Worm (Caenorhabditis elegans) whole organism, young adult: ENCODE results near the gene fbxa-74.

Experiments used
- B0019.2 ChIP-seq: fragments of 200-800 bp; sonication (Bioruptor generic); conservative IDR thresholded peaks from 2 replicates; pipeline ENCODE4 v1.3.6; 2022; ENCODE audit warnings: missing genetic modification reagents, missing genetic modification characterization, missing compliant biosample characterization
- B0261.1 ChIP-seq: sonication (generic microtip); optimal IDR thresholded peaks from 2 replicates; lab custom pipeline; 2016; ENCODE audit warnings: mild to moderate bottlenecking, missing genetic modification characterization, moderate library complexity, missing compliant biosample characterization
- B0336.3 ChIP-seq: fragments of 200-800 bp; sonication (Bioruptor generic); IDR thresholded peaks from 2 replicates; pipeline ENCODE4 v1.3.6; 2022; ENCODE audit warnings: missing genetic modification characterization, missing compliant biosample characterization
- F22D6.2 ChIP-seq: sonication (generic microtip); optimal IDR thresholded peaks from 2 replicates; lab custom pipeline; 2016; ENCODE audit warnings: mild to moderate bottlenecking, missing genetic modification characterization, missing compliant biosample characterization
- F23B12.7 ChIP-seq: sonication (generic microtip); optimal IDR thresholded peaks from 2 replicates; lab custom pipeline; 2017; ENCODE audit warnings: missing genetic modification characterization, mild to moderate bottlenecking, missing compliant biosample characterization, antibody characterized with exemption, moderate library complexity; ENCODE audit not compliant: insufficient read depth
- K11D2.4 ChIP-seq: fragments of 200-800 bp; sonication (Bioruptor generic); IDR thresholded peaks from 2 replicates; pipeline ENCODE4 v1.3.6; 2022; ENCODE audit warnings: missing genetic modification reagents, missing genetic modification characterization, missing compliant biosample characterization
- K12H6.12 ChIP-seq: fragments of 200-800 bp; sonication (Bioruptor generic); optimal IDR thresholded peaks from 2 replicates; lab custom pipeline; 2018; ENCODE audit warnings: mild to moderate bottlenecking, missing genetic modification characterization, missing compliant biosample characterization
- aptf-3 ChIP-seq: fragments of 200-800 bp; sonication (Bioruptor generic); IDR thresholded peaks from 2 replicates; pipeline ENCODE4 v1.3.6; 2022; ENCODE audit warnings: missing genetic modification characterization, missing compliant biosample characterization
- attf-6 ChIP-seq: fragments of 200-800 bp; sonication (Bioruptor generic); IDR thresholded peaks from 2 replicates; pipeline ENCODE4 v1.3.6; 2022; ENCODE audit warnings: missing genetic modification reagents, missing genetic modification characterization, missing compliant biosample characterization
- bed-2 ChIP-seq: fragments of 200-800 bp; sonication (Bioruptor generic); IDR thresholded peaks from 2 replicates; pipeline ENCODE4 v1.3.6; 2022; ENCODE audit warnings: missing genetic modification reagents, missing genetic modification characterization, missing compliant biosample characterization
- cebp-1 ChIP-seq, 2 experiments: fragments of 200-800 bp in 1 of 2; sonication (Bioruptor generic) in 1 of 2; sonication (generic microtip) in 1 of 2; IDR thresholded peaks in 1 of 2; optimal IDR thresholded peaks in 1 of 2; 2 replicates each; pipeline versions ENCODE4 v1.3.6 to Lab custom; 2017 to 2022; ENCODE audit warnings: missing compliant biosample characterization in 2 of 2, missing genetic modification characterization in 2 of 2, mild to moderate bottlenecking in 1 of 2, missing genetic modification reagents in 1 of 2, moderate library complexity in 1 of 2
- ceh-27 ChIP-seq: fragments of 200-800 bp; sonication (Bioruptor generic); optimal IDR thresholded peaks from 2 replicates; lab custom pipeline; 2018; ENCODE audit warnings: mild to moderate bottlenecking, missing genetic modification characterization, moderate library complexity, missing compliant biosample characterization
- ceh-58 ChIP-seq: fragments of 200-800 bp; sonication (Bioruptor generic); IDR thresholded peaks from 2 replicates; pipeline ENCODE4 v1.3.6; 2022; ENCODE audit warnings: missing genetic modification characterization, missing compliant biosample characterization
- ceh-91 ChIP-seq: fragments of 200-800 bp; sonication (Bioruptor generic); IDR thresholded peaks from 2 replicates; pipeline ENCODE4 v1.3.6; 2022; ENCODE audit warnings: missing genetic modification reagents, missing genetic modification characterization, missing compliant biosample characterization
- chd-7 ChIP-seq: sonication (generic microtip); optimal IDR thresholded peaks from 2 replicates; lab custom pipeline; 2016; ENCODE audit warnings: mild to moderate bottlenecking, missing genetic modification characterization, moderate library complexity, missing compliant biosample characterization
- egl-18 ChIP-seq: fragments of 200-800 bp; sonication (Bioruptor generic); IDR thresholded peaks from 2 replicates; pipeline ENCODE4 v1.3.6; 2022; ENCODE audit warnings: missing genetic modification reagents, missing genetic modification characterization, missing compliant biosample characterization
- fkh-3 ChIP-seq: sonication (generic microtip); optimal IDR thresholded peaks from 2 replicates; lab custom pipeline; 2016; ENCODE audit warnings: mild to moderate bottlenecking, missing genetic modification characterization, missing compliant biosample characterization
- him-1 ChIP-seq: sonication (generic microtip); optimal IDR thresholded peaks from 2 replicates; lab custom pipeline; 2016; ENCODE audit warnings: missing genotype, missing genetic modification reagents, missing genetic modification characterization, missing compliant biosample characterization
- hmg-1.2 ChIP-seq: fragments of 200-800 bp; sonication (Bioruptor generic); IDR thresholded peaks from 2 replicates; pipeline ENCODE4 v1.3.6; 2022; ENCODE audit warnings: missing genetic modification reagents, missing genetic modification characterization, missing compliant biosample characterization
- lin-26 ChIP-seq: fragments of 200-800 bp; sonication (Bioruptor generic); IDR thresholded peaks from 2 replicates; pipeline ENCODE4 v1.3.6; 2022; ENCODE audit warnings: missing genetic modification reagents, missing genetic modification characterization, missing compliant biosample characterization
- lir-1 ChIP-seq: fragments of 200-800 bp; sonication (Bioruptor generic); conservative IDR thresholded peaks from 2 replicates; pipeline ENCODE4 v1.3.6; 2022; ENCODE audit warnings: missing genetic modification reagents, missing genetic modification characterization, missing compliant biosample characterization
- lsy-27 ChIP-seq: sonication (generic microtip); optimal IDR thresholded peaks from 2 replicates; lab custom pipeline; 2017; ENCODE audit warnings: missing genetic modification characterization, mild to moderate bottlenecking, missing compliant biosample characterization, antibody characterized with exemption, missing genotype, borderline replicate concordance; ENCODE audit not compliant: insufficient read depth
- madf-10 ChIP-seq: sonication (generic microtip); optimal IDR thresholded peaks from 2 replicates; lab custom pipeline; 2016; ENCODE audit warnings: mild to moderate bottlenecking, missing genetic modification characterization, missing compliant biosample characterization
- madf-6 ChIP-seq: fragments of 200-800 bp; sonication (Bioruptor generic); IDR thresholded peaks from 2 replicates; pipeline ENCODE4 v1.3.6; 2022; ENCODE audit warnings: missing genetic modification reagents, missing genetic modification characterization, missing compliant biosample characterization
- mel-28 ChIP-seq: sonication (generic microtip); optimal IDR thresholded peaks from 2 replicates; lab custom pipeline; 2016; ENCODE audit warnings: borderline replicate concordance, mild to moderate bottlenecking, missing genetic modification characterization, missing compliant biosample characterization
- sdz-38 ChIP-seq: sonication (generic microtip); optimal IDR thresholded peaks from 2 replicates; lab custom pipeline; 2016; ENCODE audit warnings: missing genotype, missing genetic modification characterization, missing compliant biosample characterization
- snpc-4 ChIP-seq, 5 experiments: fragments of 150-350 bp in 1 of 5; sonication (generic microtip) in 4 of 5; optimal IDR thresholded peaks; 2 replicates each; lab custom pipeline; 2014 to 2018; ENCODE audit warnings: missing genetic modification characterization in 5 of 5, missing biosample characterization in 3 of 5, antibody characterized with exemption in 2 of 5, mild to moderate bottlenecking in 2 of 5, missing compliant biosample characterization in 2 of 5, missing genotype in 2 of 5, moderate library complexity in 2 of 5, missing genetic modification reagents in 1 of 5
- unc-130 ChIP-seq: sonication (generic microtip); optimal IDR thresholded peaks from 2 replicates; lab custom pipeline; 2016; ENCODE audit warnings: missing genetic modification reagents, missing genetic modification characterization, missing compliant biosample characterization
- xnd-1 ChIP-seq: sonication (generic microtip); optimal IDR thresholded peaks from 2 replicates; lab custom pipeline; 2016; ENCODE audit warnings: missing genotype, missing genetic modification reagents, missing genetic modification characterization, missing compliant biosample characterization
- zim-3 ChIP-seq: sonication (generic microtip); optimal IDR thresholded peaks from 2 replicates; lab custom pipeline; 2017; ENCODE audit warnings: mild to moderate bottlenecking, missing genetic modification characterization, moderate library complexity, missing compliant biosample characterization

The fbxa-74 gene

DNA sequence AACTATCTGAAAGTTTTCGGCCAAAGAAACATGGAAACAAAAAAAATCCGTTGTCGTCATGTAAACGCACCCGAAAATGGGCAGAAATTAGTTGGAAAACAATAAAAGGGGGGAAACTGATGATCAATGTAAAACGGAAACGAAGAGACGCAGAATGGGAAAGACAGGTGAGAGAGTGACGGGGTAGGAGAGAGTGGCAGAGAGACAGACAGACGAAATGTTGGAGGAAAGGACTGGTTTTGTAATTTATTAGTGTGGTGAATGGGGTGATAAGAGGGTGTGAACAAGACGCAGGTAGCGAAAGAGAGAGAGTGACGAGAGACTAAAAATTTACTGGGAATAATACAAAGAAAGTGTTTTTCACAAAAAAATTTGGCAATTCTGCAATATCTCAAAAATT lies 17.8 kb downstream of the fbxa-74 start (continued):
- TF ChIP-seq madf-6 (no peak), B0261.1 (tag; lab: Kevin White, UChicago) (no peak), B0336.3 (GFP tag; lab: Robert Waterston, UW) (peak; percentile 37; the same call in 1 of the 2 replicates), attf-6 (GFP tag; lab: Robert Waterston, UW) (no peak), cebp-1 (GFP tag; IDR thresholded peaks at IDR 0.05; lab: Robert Waterston, UW) (no peak), cebp-1 (tag; optimal IDR thresholded peaks at IDR 0.05; lab: Kevin White, UChicago) (peak; percentile 61), F22D6.2 (tag; lab: Kevin White, UChicago) (no peak), sdz-38 (no peak), chd-7 (tag; lab: Kevin White, UChicago) (no peak), unc-130 (GFP tag; lab: Kevin White, UChicago) (no peak), mel-28 (tag; lab: Kevin White, UChicago) (no peak), lin-26 (GFP tag; lab: Robert Waterston, UW) (no peak), egl-18 (no peak), ceh-27 (GFP tag; lab: Kevin White, UChicago) (no peak), fkh-3 (tag; lab: Kevin White, UChicago) (no peak), snpc-4 (GFP tag; optimal IDR thresholded peaks at IDR 0.05; lab: Kevin White, UChicago) (no peak), snpc-4 (tag; optimal IDR thresholded peaks at IDR 0.05; lab: Kevin White, UChicago) (peak in 1 of 4 experiments; percentile 3), B0019.2 (no peak), xnd-1 (tag; lab: Kevin White, UChicago) (no peak), lsy-27 (no peak), lir-1 (GFP tag; lab: Robert Waterston, UW) (peak; percentile 33; the same call in 1 of the 2 replicates), him-1 (no peak), K11D2.4 (GFP tag; lab: Robert Waterston, UW) (0 out of 2 replicates have a peak, but pooled peaks have one; percentile 13), F23B12.7 (no peak)

DNA sequence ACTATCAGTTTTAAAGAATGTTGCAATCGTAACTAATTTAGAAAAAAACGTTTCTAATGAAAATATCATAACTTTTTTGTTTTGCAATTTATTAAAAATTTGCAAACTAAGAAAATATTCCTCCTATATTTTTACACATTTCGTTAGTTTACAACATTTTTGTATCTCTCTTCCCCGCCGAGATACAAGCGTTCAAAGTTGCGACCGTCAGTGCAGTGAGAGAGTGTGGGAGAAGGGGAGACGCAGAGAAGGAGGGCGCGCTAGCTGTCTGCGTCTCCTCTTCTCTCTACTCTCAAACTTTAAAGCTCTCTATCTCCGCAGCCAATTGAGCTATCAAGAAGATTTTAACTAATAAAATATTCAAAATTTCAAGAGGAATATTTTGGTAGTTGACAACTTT lies 18.4 kb downstream of the fbxa-74 start:
- TF ChIP-seq hmg-1.2 (GFP tag; lab: Robert Waterston, UW) = peak; percentile 77
- no peak for TF ChIP-seq aptf-3 (GFP tag; lab: Robert Waterston, UW)

DNA sequence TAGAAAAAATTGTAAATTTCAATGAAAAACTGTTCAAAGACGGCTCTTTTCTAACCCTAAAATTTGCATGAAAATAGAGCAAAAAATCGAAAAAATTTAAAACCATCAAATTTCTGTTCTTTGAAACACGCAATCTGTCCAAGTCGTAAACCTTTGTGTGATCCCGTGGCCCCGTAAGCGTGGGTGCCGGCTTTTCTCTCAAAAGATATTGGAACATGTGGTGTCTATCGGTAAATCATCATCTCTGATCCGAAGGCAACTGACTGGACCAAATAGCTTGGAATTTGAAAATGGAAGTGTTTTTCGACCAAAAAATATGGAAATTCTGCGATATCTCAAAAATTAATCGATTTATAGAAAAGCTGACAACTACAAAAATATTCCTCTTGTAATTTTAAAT lies 20.1 kb downstream of the fbxa-74 start:
- no peak for TF ChIP-seq K11D2.4 (GFP tag; lab: Robert Waterston, UW)
- no peak for TF ChIP-seq madf-10 (tag; lab: Kevin White, UChicago)
- no peak for TF ChIP-seq K12H6.12 (tag; lab: Kevin White, UChicago)

DNA sequence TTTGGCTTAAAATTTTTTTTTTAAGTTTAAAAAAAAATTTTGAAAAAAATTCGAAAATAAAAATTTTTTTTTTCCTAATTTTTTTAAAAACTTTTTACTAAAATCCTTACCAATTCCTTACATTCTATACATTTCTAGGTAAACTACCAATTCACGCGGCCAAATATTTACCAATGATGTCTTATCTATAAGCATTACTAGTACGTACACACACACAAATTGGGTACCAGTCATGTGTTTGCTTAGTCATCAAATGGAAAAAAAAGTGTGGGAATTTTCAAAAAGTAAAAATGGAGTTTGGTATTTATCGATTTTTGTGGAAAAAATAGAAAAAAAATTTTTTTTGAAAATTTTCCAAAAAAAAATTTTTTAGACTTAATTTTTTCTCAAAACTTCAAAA lies 22.2 kb downstream of the fbxa-74 start, which contains the start of gene Y22D7AR.6:
Gene Y22D7AR.6, minus strand, starts transcription at position 134 of the 400 bp plus-strand sequence.
- TF ChIP-seq lir-1 (GFP tag; lab: Robert Waterston, UW) = no peak
- TF ChIP-seq bed-2 (GFP tag; lab: Robert Waterston, UW) = no peak
- no peak for TF ChIP-seq ceh-91 (GFP tag; lab: Robert Waterston, UW)
- no peak for TF ChIP-seq ceh-58 (GFP tag; lab: Robert Waterston, UW)
- no peak for TF ChIP-seq snpc-4 (GFP tag; optimal IDR thresholded peaks at IDR 0.05; lab: Kevin White, UChicago)
- TF ChIP-seq snpc-4 (tag; optimal IDR thresholded peaks at IDR 0.05; lab: Kevin White, UChicago) = no peak

DNA sequence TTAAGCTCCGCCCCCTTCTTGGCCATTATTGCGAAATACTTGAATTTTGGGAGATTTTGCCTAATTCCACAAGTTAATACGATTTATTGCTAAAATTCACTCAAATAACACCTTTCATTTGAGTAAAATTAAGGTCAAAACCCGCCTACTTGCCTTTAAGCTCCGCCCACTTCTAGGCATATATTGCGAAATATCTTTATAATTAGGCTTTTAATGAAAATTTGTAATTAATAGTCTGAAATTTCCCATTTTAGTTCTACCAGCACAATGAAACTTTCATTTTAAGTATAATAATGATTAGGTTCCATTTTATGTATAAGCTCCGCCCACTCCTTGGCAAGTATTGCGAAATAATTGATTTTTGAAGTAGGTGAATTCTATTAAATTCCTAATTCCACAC lies 24.0 kb downstream of the fbxa-74 start:
- no peak for TF ChIP-seq zim-3 (tag; lab: Kevin White, UChicago)
- TF ChIP-seq cebp-1 (GFP tag; IDR thresholded peaks at IDR 0.05; lab: Robert Waterston, UW) = no peak; the same call in 1 of the 2 replicates
- TF ChIP-seq cebp-1 (tag; optimal IDR thresholded peaks at IDR 0.05; lab: Kevin White, UChicago) = peak; percentile 93
- TF ChIP-seq lsy-27 = no peak
